Fruit fly (Drosophila melanogaster) whole organism, adult: ENCODE results near the gene Swt1.

ENCODE experiments used
- CG11617 ChIP-seq: fragments of 200-800 bp; sonication (Bioruptor generic); optimal IDR thresholded peaks from 2 replicates; lab custom pipeline; 2017; ENCODE audit warnings: mild to moderate bottlenecking, missing biosample characterization, missing genetic modification reagents, missing genetic modification characterization
- CG12768 ChIP-seq: fragments of 200-800 bp; sonication (Bioruptor generic); optimal IDR thresholded peaks from 2 replicates; lab custom pipeline; 2017; ENCODE audit warnings: missing biosample characterization, missing genetic modification characterization, mild to moderate bottlenecking, moderate library complexity, missing genetic modification reagents
- CG14711 ChIP-seq: fragments of 200-800 bp; sonication (Bioruptor generic); optimal IDR thresholded peaks from 2 replicates; lab custom pipeline; 2018; ENCODE audit warnings: missing biosample characterization, mild to moderate bottlenecking, missing genetic modification characterization, moderate library complexity
- CG1620 ChIP-seq: fragments of 200-800 bp; sonication (Bioruptor generic); optimal IDR thresholded peaks from 2 replicates; lab custom pipeline; 2016; ENCODE audit warnings: missing biosample characterization, missing genetic modification characterization
- CG33017 ChIP-seq: fragments of 200-800 bp; sonication (Bioruptor generic); optimal IDR thresholded peaks from 2 replicates; lab custom pipeline; 2018; ENCODE audit warnings: missing biosample characterization, mild to moderate bottlenecking, missing genetic modification characterization, moderate library complexity
- CG5204 ChIP-seq: fragments of 200-800 bp; sonication (Bioruptor generic); optimal IDR thresholded peaks from 2 replicates; lab custom pipeline; 2016; ENCODE audit warnings: missing biosample characterization, missing genetic modification characterization
- CG7045 ChIP-seq: fragments of 200-800 bp; sonication (Bioruptor generic); optimal IDR thresholded peaks from 2 replicates; lab custom pipeline; 2017; ENCODE audit warnings: missing biosample characterization, mild to moderate bottlenecking, missing genetic modification characterization
- CG7101 ChIP-seq: fragments of 200-800 bp; sonication (Bioruptor generic); optimal IDR thresholded peaks from 2 replicates; lab custom pipeline; 2018; ENCODE audit warnings: missing biosample characterization, mild to moderate bottlenecking, missing genetic modification characterization, moderate library complexity
- Clk ChIP-seq: fragments of 200-800 bp; sonication (Bioruptor generic); optimal IDR thresholded peaks from 2 replicates; lab custom pipeline; 2017; ENCODE audit warnings: missing biosample characterization, missing genetic modification characterization
- Crg-1 ChIP-seq: fragments of 200-800 bp; sonication (Bioruptor generic); optimal IDR thresholded peaks from 2 replicates; lab custom pipeline; 2016; ENCODE audit warnings: missing biosample characterization, missing genetic modification characterization
- Hr96 ChIP-seq: fragments of 200-800 bp; sonication (Bioruptor generic); optimal IDR thresholded peaks from 2 replicates; lab custom pipeline; 2016; ENCODE audit warnings: missing biosample characterization, missing genetic modification characterization
- Mnt ChIP-seq: fragments of 200-800 bp; sonication (Bioruptor generic); optimal IDR thresholded peaks from 2 replicates; lab custom pipeline; 2016; ENCODE audit warnings: missing biosample characterization, mild to moderate bottlenecking, missing genetic modification characterization
- bab1 ChIP-seq: fragments of 200-800 bp; sonication (Bioruptor generic); optimal IDR thresholded peaks from 3 replicates; lab custom pipeline; 2019; ENCODE audit warnings: missing biosample characterization, mild to moderate bottlenecking, missing genetic modification characterization, moderate library complexity
- cic ChIP-seq: fragments of 200-800 bp; sonication (Bioruptor generic); optimal IDR thresholded peaks from 2 replicates; lab custom pipeline; 2017; ENCODE audit warnings: missing biosample characterization, mild to moderate bottlenecking, missing genetic modification characterization, moderate library complexity
- cnc ChIP-seq, 2 experiments: fragments of >200 bp; optimal IDR thresholded peaks; 2 replicates each; lab custom pipeline; 2017
- kay ChIP-seq: fragments of 200-800 bp; sonication (Bioruptor generic); peaks from one replicate; lab custom pipeline; 2016; ENCODE audit warnings: missing biosample characterization, missing genetic modification characterization, borderline replicate concordance
- ovo ChIP-seq: fragments of 200-800 bp; sonication (Bioruptor generic); optimal IDR thresholded peaks from 2 replicates; lab custom pipeline; 2016; ENCODE audit warnings: missing biosample characterization, missing genetic modification characterization
- pad ChIP-seq: fragments of 200-800 bp; sonication (Bioruptor generic); optimal IDR thresholded peaks from 3 replicates; lab custom pipeline; 2017; ENCODE audit warnings: missing biosample characterization, missing genetic modification characterization, mild to moderate bottlenecking, moderate library complexity, missing genetic modification reagents
- tj ChIP-seq: fragments of 200-800 bp; sonication (Bioruptor generic); optimal IDR thresholded peaks from 3 replicates; lab custom pipeline; 2017; ENCODE audit warnings: missing biosample characterization, mild to moderate bottlenecking, missing genetic modification characterization, moderate library complexity
- toe ChIP-seq: fragments of 200-800 bp; sonication (Bioruptor generic); optimal IDR thresholded peaks from 2 replicates; lab custom pipeline; 2016; ENCODE audit warnings: missing biosample characterization, missing genetic modification characterization

Gene Swt1

dm6 chrX:18103353-18103752 is 13.0 kb upstream of the Swt1 start, which contains the start of gene CG7135:
TSS of gene CG7135 (plus strand) at chrX:18103653.
- TF ChIP-seq cnc (optimal IDR thresholded peaks at IDR 0.05; lab: Kevin White, UChicago) (no peak), kay (no peak)

DNA sequence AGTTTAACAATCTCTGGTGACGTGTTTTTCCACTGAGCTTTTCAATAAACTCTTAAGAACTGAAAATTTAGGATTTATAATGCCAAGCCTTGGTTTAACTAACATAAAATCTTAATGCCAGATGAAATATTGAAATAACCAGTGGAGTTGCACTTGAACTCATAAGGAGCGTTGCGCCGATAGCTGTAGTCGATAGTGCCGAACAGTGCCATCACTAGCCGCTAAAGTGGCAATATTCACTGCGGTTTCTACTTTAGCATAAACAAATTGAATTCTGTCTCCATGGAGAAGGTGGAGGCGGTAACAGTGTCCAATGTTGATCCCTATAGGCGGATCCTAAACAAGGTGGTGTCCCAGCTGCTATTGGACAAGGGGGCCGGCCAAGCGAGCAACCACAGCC is 11.5 kb upstream of the Swt1 start, which contains the start of gene Taf8:
Gene Taf8 (plus strand): TSS at position 193 of the 400 bp plus-strand sequence.
- TF ChIP-seq pad (GFP tag; lab: Kevin White, UChicago) (no peak), Hr96 (GFP tag; lab: Kevin White, UChicago) (peak; percentile 15), toe (GFP tag; lab: Kevin White, UChicago) (peak; percentile 15)

dm6 chrX:18101098-18101711 is 10.9 kb upstream of the Swt1 start, which contains the start of gene Mvb12:
TSS of gene Mvb12 (minus strand) at chrX:18101314.
- TF ChIP-seq toe (GFP tag; lab: Kevin White, UChicago) (no peak), tj (peak; percentile 86), CG7101 (tag; lab: Kevin White, UChicago) (peak; percentile 25), cnc (optimal IDR thresholded peaks at IDR 0.05; lab: Kevin White, UChicago) (peak in 1 of 2 experiments; percentile 72), CG14711 (no peak), CG1620 (GFP tag; lab: Kevin White, UChicago) (peak; percentile 31), Mnt (peak; percentile 50), CG11617 (GFP tag; lab: Kevin White, UChicago) (no peak), bab1 (GFP tag; lab: Kevin White, UChicago) (peak; percentile 34)

DNA sequence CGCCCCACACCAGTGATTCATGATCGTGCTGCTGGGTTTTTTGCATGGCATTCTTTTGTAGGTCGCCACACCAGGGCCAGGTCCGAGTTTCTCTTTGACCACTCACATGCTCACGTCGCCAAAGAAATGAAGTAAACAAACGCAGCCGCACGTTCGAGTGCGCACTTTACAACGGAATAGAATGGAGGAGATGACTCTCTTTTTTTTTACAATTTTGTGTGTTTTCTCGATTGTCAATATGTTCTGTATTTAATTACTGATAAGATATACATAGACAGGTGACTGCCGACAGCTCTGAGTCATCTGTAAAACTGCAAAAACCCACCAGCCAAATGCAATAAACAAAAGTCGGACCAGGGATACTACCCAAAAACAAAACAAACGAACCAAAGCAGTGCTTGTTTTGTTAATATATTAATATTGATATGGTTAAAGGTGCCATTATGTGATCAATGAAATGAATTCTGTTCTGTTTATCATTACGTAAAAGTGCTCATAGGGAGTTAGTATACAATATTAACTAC is 9.9 kb upstream of the Swt1 start:
- TF ChIP-seq Hr96 (GFP tag; lab: Kevin White, UChicago) (no peak), cic (GFP tag; lab: Kevin White, UChicago) (peak; percentile 70), Mnt (peak; percentile 52), Clk (GFP tag; lab: Kevin White, UChicago) (no peak), CG14711 (no peak), CG33017 (tag; lab: Kevin White, UChicago) (no peak), toe (GFP tag; lab: Kevin White, UChicago) (no peak), CG7101 (tag; lab: Kevin White, UChicago) (peak; percentile 61), bab1 (GFP tag; lab: Kevin White, UChicago) (peak; percentile 0), ovo (GFP tag; lab: Kevin White, UChicago) (peak; percentile 42), CG7045 (no peak)

DNA sequence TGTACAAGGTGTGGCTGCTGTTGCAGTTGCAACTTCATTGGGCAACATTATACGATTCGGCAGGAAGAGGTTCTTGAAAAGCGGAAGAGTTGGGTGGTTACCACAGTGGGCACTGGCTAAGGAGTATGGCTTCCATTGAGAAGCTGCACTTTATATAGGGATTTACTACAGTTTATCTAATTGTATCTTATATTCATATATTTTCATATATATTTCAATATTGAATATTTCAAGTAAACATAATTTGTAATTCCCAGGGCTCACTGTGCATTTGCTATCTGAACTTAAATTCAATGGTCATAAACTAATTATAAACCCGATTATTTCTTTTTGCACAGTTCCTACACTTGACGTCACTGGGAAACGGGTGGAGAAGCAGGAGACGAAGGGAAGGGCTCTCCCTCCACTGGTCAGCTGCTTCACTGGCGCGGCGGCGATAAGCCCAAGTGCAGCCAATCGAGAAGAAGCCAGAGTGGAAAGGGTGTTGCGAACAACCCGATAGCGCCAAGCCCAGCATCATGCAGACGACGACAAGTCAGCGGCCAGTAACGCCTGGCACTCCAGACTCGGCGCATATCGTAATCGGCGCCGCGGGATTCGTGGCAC is 4.5 kb upstream of the Swt1 start:
- TF ChIP-seq tj (peak; percentile 38), toe (GFP tag; lab: Kevin White, UChicago) (no peak), cic (GFP tag; lab: Kevin White, UChicago) (peak; percentile 18), CG11617 (GFP tag; lab: Kevin White, UChicago) (peak; percentile 82), CG33017 (tag; lab: Kevin White, UChicago) (peak; percentile 82), cnc (optimal IDR thresholded peaks at IDR 0.05; lab: Kevin White, UChicago) (no peak), Mnt (peak; percentile 47), CG1620 (GFP tag; lab: Kevin White, UChicago) (no peak), ovo (GFP tag; lab: Kevin White, UChicago) (no peak), CG5204 (no peak), Crg-1 (GFP tag; lab: Kevin White, UChicago) (peak; percentile 16), pad (GFP tag; lab: Kevin White, UChicago) (peak; percentile 61), Hr96 (GFP tag; lab: Kevin White, UChicago) (peak; percentile 3), bab1 (GFP tag; lab: Kevin White, UChicago) (no peak), CG12768 (GFP tag; lab: Kevin White, UChicago) (peak; percentile 80), CG7045 (peak; percentile 71), kay (no peak), CG14711 (peak; percentile 75), CG7101 (tag; lab: Kevin White, UChicago) (peak; percentile 90), Clk (GFP tag; lab: Kevin White, UChicago) (peak; percentile 39)

- TF ChIP-seq Hr96 (GFP tag; lab: Kevin White, UChicago) = no peak
- TF ChIP-seq ovo (GFP tag; lab: Kevin White, UChicago) = no peak
- no peak for TF ChIP-seq CG11617 (GFP tag; lab: Kevin White, UChicago)
- TF ChIP-seq bab1 (GFP tag; lab: Kevin White, UChicago) = no peak
- no peak for TF ChIP-seq toe (GFP tag; lab: Kevin White, UChicago)
- no peak for TF ChIP-seq tj
- TF ChIP-seq pad (GFP tag; lab: Kevin White, UChicago) = no peak
- no peak for TF ChIP-seq CG5204
- TF ChIP-seq Crg-1 (GFP tag; lab: Kevin White, UChicago) = no peak
- TF ChIP-seq CG12768 (GFP tag; lab: Kevin White, UChicago) = no peak
- TF ChIP-seq CG33017 (tag; lab: Kevin White, UChicago) = no peak
- no peak for TF ChIP-seq CG14711
- TF ChIP-seq CG1620 (GFP tag; lab: Kevin White, UChicago) = no peak
- no peak for TF ChIP-seq cnc (optimal IDR thresholded peaks at IDR 0.05; lab: Kevin White, UChicago)
- TF ChIP-seq Clk (GFP tag; lab: Kevin White, UChicago) = no peak
- TF ChIP-seq cic (GFP tag; lab: Kevin White, UChicago) = no peak
- TF ChIP-seq CG7045 = no peak
- no peak for TF ChIP-seq Mnt
Observed at dm6 chrX:18094130-18094529, 3.8 kb upstream of the Swt1 start.
